Worm (Caenorhabditis elegans) whole organism, L1 larva: ENCODE measurements around the gene vps-53.

Experiments
- C04F5.9 ChIP-seq: sonication (generic microtip); optimal IDR thresholded peaks from 2 replicates; lab custom pipeline; 2016; ENCODE audit warnings: missing genetic modification characterization, missing compliant biosample characterization
- C16A3.4 ChIP-seq: fragments of 150-350 bp; optimal IDR thresholded peaks from 2 replicates; lab custom pipeline; 2014; ENCODE audit warnings: missing biosample characterization, missing genetic modification characterization
- C34B4.2 ChIP-seq: sonication (generic microtip); optimal IDR thresholded peaks from 2 replicates; lab custom pipeline; 2017; ENCODE audit warnings: mild to moderate bottlenecking, missing genetic modification characterization, missing compliant biosample characterization
- F16B12.6 ChIP-seq: fragments of 150-350 bp; optimal IDR thresholded peaks from 2 replicates; lab custom pipeline; 2014; ENCODE audit warnings: missing biosample characterization, missing genetic modification characterization
- aha-1 ChIP-seq: fragments of 150-350 bp; optimal IDR thresholded peaks from 2 replicates; lab custom pipeline; 2014; ENCODE audit warnings: missing biosample characterization, missing genetic modification characterization
- aly-2 ChIP-seq: fragments of 150-350 bp; optimal IDR thresholded peaks from 2 replicates; lab custom pipeline; 2014; ENCODE audit warnings: missing biosample characterization, missing genetic modification characterization
- ceh-63 ChIP-seq: fragments of 200-800 bp; sonication (Bioruptor generic); optimal IDR thresholded peaks from 2 replicates; lab custom pipeline; 2018; ENCODE audit warnings: mild to moderate bottlenecking, missing genetic modification characterization, missing compliant biosample characterization
- ceh-8 ChIP-seq: fragments of 200-800 bp; sonication (Bioruptor generic); optimal IDR thresholded peaks from 2 replicates; lab custom pipeline; 2018; ENCODE audit warnings: mild to moderate bottlenecking, missing genetic modification characterization, moderate library complexity, missing compliant biosample characterization
- ceh-88 ChIP-seq: fragments of 200-800 bp; sonication (Bioruptor generic); IDR thresholded peaks from 2 replicates; pipeline ENCODE4 v1.3.6; 2022; ENCODE audit warnings: missing genetic modification characterization, missing compliant biosample characterization
- ceh-90 ChIP-seq: sonication (generic microtip); optimal IDR thresholded peaks from 2 replicates; lab custom pipeline; 2016; ENCODE audit warnings: missing genetic modification characterization, missing compliant biosample characterization
- dpl-1 ChIP-seq, 3 experiments: fragments of 150-350 bp in 2 of 3; sonication (generic microtip) in 1 of 3; optimal IDR thresholded peaks; 2 replicates each; lab custom pipeline; 2014 to 2017; ENCODE audit warnings: missing biosample characterization in 3 of 3, missing genetic modification characterization in 3 of 3, missing genetic modification reagents in 3 of 3
- dsc-1 ChIP-seq: sonication (generic microtip); optimal IDR thresholded peaks from 2 replicates; lab custom pipeline; 2016; ENCODE audit warnings: mild to moderate bottlenecking, missing genetic modification characterization, missing compliant biosample characterization
- efl-1 ChIP-seq, 4 experiments: fragments of 150-350 bp; optimal IDR thresholded peaks in 3 of 4; peaks in 1 of 4; 1 replicate in 1 of 4; 2 replicates in 3 of 4; lab custom pipeline; 2014; ENCODE audit warnings: missing biosample characterization in 2 of 4, missing genetic modification characterization in 2 of 4, missing genetic modification reagents in 2 of 4
- egl-13 ChIP-seq: sonication (generic microtip); optimal IDR thresholded peaks from 2 replicates; lab custom pipeline; 2016; ENCODE audit warnings: missing genotype, missing genetic modification reagents, missing genetic modification characterization, missing compliant biosample characterization
- egl-27 ChIP-seq, 2 experiments: fragments of 150-350 bp in 1 of 2; sonication (generic microtip); optimal IDR thresholded peaks; 3 replicates each; lab custom pipeline; 2017 to 2018; ENCODE audit warnings: missing biosample characterization in 2 of 2, missing genetic modification characterization in 2 of 2, missing genetic modification reagents in 2 of 2
- elt-2 ChIP-seq: sonication (generic microtip); optimal IDR thresholded peaks from 2 replicates; lab custom pipeline; 2016; ENCODE audit warnings: missing genetic modification characterization, mild to moderate bottlenecking, inconsistent platforms, missing compliant biosample characterization, missing genetic modification reagents
- ets-5 ChIP-seq: fragments of 200-800 bp; sonication (Bioruptor generic); IDR thresholded peaks from 2 replicates; pipeline ENCODE4 v1.3.6; 2022; ENCODE audit warnings: missing genetic modification characterization, missing compliant biosample characterization
- fkh-8 ChIP-seq: sonication (generic microtip); optimal IDR thresholded peaks from 2 replicates; lab custom pipeline; 2016; ENCODE audit warnings: mild to moderate bottlenecking, missing genetic modification characterization, missing compliant biosample characterization
- fos-1 ChIP-seq: fragments of 150-350 bp; optimal IDR thresholded peaks from 2 replicates; lab custom pipeline; 2014; ENCODE audit warnings: missing biosample characterization, missing genetic modification characterization
- hlh-17 ChIP-seq: fragments of 200-800 bp; sonication (Bioruptor generic); optimal IDR thresholded peaks from 2 replicates; lab custom pipeline; 2018; ENCODE audit warnings: missing genetic modification characterization, mild to moderate bottlenecking, missing compliant biosample characterization, moderate library complexity, borderline replicate concordance
- hlh-4 ChIP-seq: sonication (generic microtip); optimal IDR thresholded peaks from 2 replicates; lab custom pipeline; 2016; ENCODE audit warnings: mild to moderate bottlenecking, missing genetic modification characterization, missing compliant biosample characterization
- hpl-2 ChIP-seq: fragments of 150-350 bp; optimal IDR thresholded peaks from 2 replicates; lab custom pipeline; 2014; ENCODE audit warnings: missing biosample characterization, missing genetic modification reagents, missing genetic modification characterization
- irx-1 ChIP-seq: sonication (generic microtip); optimal IDR thresholded peaks from 2 replicates; lab custom pipeline; 2016; ENCODE audit warnings: missing genetic modification characterization, missing compliant biosample characterization
- jun-1 ChIP-seq: fragments of 150-350 bp; optimal IDR thresholded peaks from 2 replicates; lab custom pipeline; 2014; ENCODE audit warnings: missing biosample characterization, missing genetic modification reagents, missing genetic modification characterization
- lin-15B ChIP-seq: fragments of 150-350 bp; sonication (generic microtip); optimal IDR thresholded peaks from 3 replicates; lab custom pipeline; 2014; ENCODE audit warnings: missing biosample characterization, missing genetic modification characterization
- lin-39 ChIP-seq: fragments of 150-350 bp; optimal IDR thresholded peaks from 2 replicates; lab custom pipeline; 2014; ENCODE audit warnings: missing biosample characterization, missing genetic modification reagents, missing genetic modification characterization
- lsy-2 ChIP-seq, 2 experiments: fragments of 150-350 bp; optimal IDR thresholded peaks; 2 replicates each; lab custom pipeline; 2014; ENCODE audit warnings: missing biosample characterization in 2 of 2, missing genetic modification characterization in 2 of 2
- mdl-1 ChIP-seq, 2 experiments: fragments of 150-350 bp; optimal IDR thresholded peaks; 2 replicates each; lab custom pipeline; 2014 to 2017; ENCODE audit warnings: missing biosample characterization in 2 of 2, missing genetic modification characterization in 2 of 2, inconsistent platforms in 1 of 2
- mef-2 ChIP-seq: fragments of 150-350 bp; optimal IDR thresholded peaks from 2 replicates; lab custom pipeline; 2014; ENCODE audit warnings: missing biosample characterization, missing genetic modification characterization
- nhr-11 ChIP-seq: fragments of 150-350 bp; optimal IDR thresholded peaks from 2 replicates; lab custom pipeline; 2014; ENCODE audit warnings: missing biosample characterization, missing genetic modification characterization
- nhr-19 ChIP-seq: fragments of 200-800 bp; sonication (Bioruptor generic); conservative IDR thresholded peaks from 2 replicates; pipeline ENCODE4 v1.3.6; 2022; ENCODE audit warnings: missing genetic modification characterization, missing compliant biosample characterization
- nhr-28 ChIP-seq: fragments of 150-350 bp; optimal IDR thresholded peaks from 2 replicates; lab custom pipeline; 2014; ENCODE audit warnings: missing biosample characterization, missing genetic modification characterization
- nhr-47 ChIP-seq: sonication (generic microtip); optimal IDR thresholded peaks from 2 replicates; lab custom pipeline; 2016; ENCODE audit warnings: mild to moderate bottlenecking, missing genetic modification characterization, moderate library complexity, missing compliant biosample characterization
- nhr-71 ChIP-seq: sonication (generic microtip); optimal IDR thresholded peaks from 2 replicates; lab custom pipeline; 2016; ENCODE audit warnings: mild to moderate bottlenecking, missing genetic modification characterization, moderate library complexity, missing compliant biosample characterization
- nhr-77 ChIP-seq: fragments of 150-350 bp; optimal IDR thresholded peaks from 2 replicates; lab custom pipeline; 2014; ENCODE audit warnings: missing biosample characterization, missing genetic modification characterization
- nhr-84 ChIP-seq: sonication (generic microtip); optimal IDR thresholded peaks from 2 replicates; lab custom pipeline; 2017; ENCODE audit warnings: missing biosample characterization, missing genetic modification characterization
- pag-3 ChIP-seq: sonication (generic microtip); optimal IDR thresholded peaks from 2 replicates; lab custom pipeline; 2017; ENCODE audit warnings: missing genetic modification characterization, mild to moderate bottlenecking, missing compliant biosample characterization, antibody characterized with exemption, borderline replicate concordance; ENCODE audit not compliant: insufficient read depth
- pax-3 ChIP-seq: fragments of 200-800 bp; sonication (Bioruptor generic); optimal IDR thresholded peaks from 2 replicates; lab custom pipeline; 2018; ENCODE audit warnings: mild to moderate bottlenecking, missing genetic modification characterization, moderate library complexity, missing compliant biosample characterization
- snpc-4 ChIP-seq: fragments of 150-350 bp; optimal IDR thresholded peaks from 2 replicates; lab custom pipeline; 2014; ENCODE audit warnings: missing biosample characterization, missing genetic modification characterization
- sox-4 ChIP-seq: sonication (generic microtip); optimal IDR thresholded peaks from 2 replicates; lab custom pipeline; 2016; ENCODE audit warnings: missing genetic modification characterization, missing compliant biosample characterization
- sup-37 ChIP-seq: fragments of 200-800 bp; sonication (Bioruptor generic); optimal IDR thresholded peaks from 2 replicates; lab custom pipeline; 2018; ENCODE audit warnings: mild to moderate bottlenecking, missing genetic modification characterization, missing compliant biosample characterization
- swsn-7 ChIP-seq: sonication (generic microtip); optimal IDR thresholded peaks from 2 replicates; lab custom pipeline; 2016; ENCODE audit warnings: missing genetic modification characterization, missing compliant biosample characterization
- tbx-2 ChIP-seq: sonication (generic microtip); optimal IDR thresholded peaks from 2 replicates; lab custom pipeline; 2016; ENCODE audit warnings: missing genetic modification characterization, missing compliant biosample characterization
- unc-30 ChIP-seq: sonication (generic microtip); optimal IDR thresholded peaks from 2 replicates; lab custom pipeline; 2017; ENCODE audit warnings: missing biosample characterization, missing genetic modification characterization
- unc-86 ChIP-seq: sonication (generic microtip); optimal IDR thresholded peaks from 2 replicates; lab custom pipeline; 2016; ENCODE audit warnings: missing genetic modification characterization, missing compliant biosample characterization
- unc-98 ChIP-seq: fragments of 200-800 bp; sonication (Bioruptor generic); IDR thresholded peaks from 2 replicates; pipeline ENCODE4 v1.3.6; 2022; ENCODE audit warnings: missing genetic modification characterization, missing compliant biosample characterization
- xbp-1 ChIP-seq: sonication (generic microtip); optimal IDR thresholded peaks from 2 replicates; lab custom pipeline; 2016; ENCODE audit warnings: missing genetic modification characterization, missing compliant biosample characterization
- zag-1 ChIP-seq: fragments of 150-350 bp; optimal IDR thresholded peaks from 2 replicates; lab custom pipeline; 2014; ENCODE audit warnings: missing biosample characterization, missing genetic modification characterization
- zip-4 ChIP-seq: fragments of 200-800 bp; sonication (Bioruptor generic); optimal IDR thresholded peaks from 2 replicates; lab custom pipeline; 2018; ENCODE audit warnings: mild to moderate bottlenecking, missing genetic modification characterization, moderate library complexity, missing compliant biosample characterization
- ztf-11 ChIP-seq, 2 experiments: sonication (generic microtip); optimal IDR thresholded peaks; 2 replicates each; lab custom pipeline; 2016 to 2017; ENCODE audit warnings: missing genetic modification characterization in 2 of 2, missing biosample characterization in 1 of 2, missing compliant biosample characterization in 1 of 2

vps-53 gene

ce11 chrIII:9720191-9720590, 37.1 kb downstream of the vps-53 start, which contains the start of gene ncx-7:
Gene ncx-7 (minus strand): TSS chrIII:9720291.
- TF ChIP-seq elt-2 (tag; lab: Kevin White, UChicago) (peak; percentile 39), hpl-2 (GFP tag; lab: Kevin White, UChicago) (no peak)

ce11 chrIII:9717243-9717642, 40.1 kb downstream of the vps-53 start:
- TF ChIP-seq pax-3 (tag; lab: Kevin White, UChicago), result peak; percentile 50
- peak in 1 of 2 experiments; percentile 54 for TF ChIP-seq mdl-1 (tag; optimal IDR thresholded peaks at IDR 0.05; lab: Kevin White, UChicago)
- peak; percentile 64 for TF ChIP-seq zip-4 (GFP tag; lab: Kevin White, UChicago)
- TF ChIP-seq jun-1, result peak; percentile 4
- TF ChIP-seq lin-15B (tag; lab: Kevin White, UChicago), result peak; percentile 35
- peak; percentile 32 to 69 for TF ChIP-seq lsy-2 (tag; optimal IDR thresholded peaks at IDR 0.05; lab: Kevin White, UChicago)
- TF ChIP-seq ceh-8 (GFP tag; lab: Kevin White, UChicago), result peak; percentile 8
- TF ChIP-seq nhr-47, result peak; percentile 84
- TF ChIP-seq ceh-90 (tag; lab: Kevin White, UChicago), result peak; percentile 20
- TF ChIP-seq snpc-4 (tag; lab: Kevin White, UChicago), result peak; percentile 99
- TF ChIP-seq lin-39 (tag; lab: Kevin White, UChicago), result peak; percentile 56
- TF ChIP-seq unc-98 (GFP tag; lab: Robert Waterston, UW), result no peak; the same call in 1 of the 2 replicates
- peak; percentile 62; the same call in 1 of the 2 replicates for TF ChIP-seq ceh-88 (GFP tag; lab: Robert Waterston, UW)
- peak; percentile 40 for TF ChIP-seq nhr-77 (tag; lab: Kevin White, UChicago)
- peak; percentile 34 for TF ChIP-seq hpl-2 (GFP tag; lab: Kevin White, UChicago)
- peak; percentile 81 for TF ChIP-seq dsc-1
- TF ChIP-seq hlh-17, result no peak
- TF ChIP-seq nhr-11 (tag; lab: Kevin White, UChicago), result no peak
- peak; percentile 60 for TF ChIP-seq tbx-2 (tag; lab: Kevin White, UChicago)
- no peak for TF ChIP-seq mef-2 (tag; lab: Kevin White, UChicago)
- TF ChIP-seq ets-5 (GFP tag; lab: Robert Waterston, UW), result no peak
- peak; percentile 20 for TF ChIP-seq egl-13 (tag; lab: Kevin White, UChicago)
- TF ChIP-seq ceh-63, result no peak
- TF ChIP-seq nhr-84 (tag; lab: Kevin White, UChicago), result no peak
- peak; percentile 7 to 46 (median 25) for TF ChIP-seq dpl-1 (GFP tag; optimal IDR thresholded peaks at IDR 0.05; lab: Kevin White, UChicago)
- TF ChIP-seq fos-1 (tag; lab: Kevin White, UChicago), result peak; percentile 44
- no peak for TF ChIP-seq aha-1 (tag; lab: Kevin White, UChicago)
- no peak for TF ChIP-seq unc-30 (tag; lab: Kevin White, UChicago)
- peak; percentile 77 for TF ChIP-seq aly-2 (tag; lab: Kevin White, UChicago)
- TF ChIP-seq C34B4.2 (tag; lab: Kevin White, UChicago), result no peak
- peak; percentile 55 for TF ChIP-seq sup-37
- peak in 1 of 2 experiments; percentile 37 for TF ChIP-seq ztf-11 (tag; optimal IDR thresholded peaks at IDR 0.05; lab: Kevin White, UChicago)
- TF ChIP-seq nhr-19 (GFP tag; lab: Robert Waterston, UW), result peak; percentile 88
- TF ChIP-seq nhr-71 (tag; lab: Kevin White, UChicago), result peak; percentile 89
- TF ChIP-seq F16B12.6 (tag; lab: Kevin White, UChicago), result peak; percentile 18
- no peak for TF ChIP-seq sox-4 (tag; lab: Kevin White, UChicago)
- TF ChIP-seq egl-27 (tag; optimal IDR thresholded peaks at IDR 0.05; lab: Kevin White, UChicago), result no peak
- TF ChIP-seq efl-1 (optimal IDR thresholded peaks at IDR 0.05; lab: Kevin White, UChicago), result peak; percentile 35 to 59
- peak; percentile 37 to 97 for TF ChIP-seq efl-1 (GFP tag; optimal IDR thresholded peaks at IDR 0.05 in 1 of 2; lab: Kevin White, UChicago)
- TF ChIP-seq pag-3 (tag; lab: Kevin White, UChicago), result no peak
- TF ChIP-seq fkh-8 (tag; lab: Kevin White, UChicago), result no peak
- no peak for TF ChIP-seq nhr-28
- peak; percentile 78 for TF ChIP-seq swsn-7 (tag; lab: Kevin White, UChicago)
- peak; percentile 32 for TF ChIP-seq unc-86
- TF ChIP-seq C16A3.4 (tag; lab: Kevin White, UChicago), result no peak
- no peak for TF ChIP-seq hlh-4 (tag; lab: Kevin White, UChicago)
- TF ChIP-seq irx-1 (tag; lab: Kevin White, UChicago), result peak; percentile 71
- TF ChIP-seq C04F5.9 (tag; lab: Kevin White, UChicago), result peak; percentile 43
- no peak for TF ChIP-seq zag-1 (tag; lab: Kevin White, UChicago)
- TF ChIP-seq xbp-1 (tag; lab: Kevin White, UChicago), result peak; percentile 58
